Worm (Caenorhabditis elegans) whole organism, mixed stage, embryonic: ENCODE measurements around the gene F58H1.3.

ENCODE experiments used
- M03D4.4 ChIP-seq: sonication (generic microtip); optimal IDR thresholded peaks from 2 replicates; lab custom pipeline; 2017; ENCODE audit warnings: mild to moderate bottlenecking, missing genetic modification characterization, missing compliant biosample characterization
- bed-3 ChIP-seq: fragments of 200-800 bp; sonication (Bioruptor generic); optimal IDR thresholded peaks from 3 replicates; lab custom pipeline; 2018; ENCODE audit warnings: mild to moderate bottlenecking, missing genetic modification characterization, moderate library complexity, missing compliant biosample characterization
- blmp-1 ChIP-seq: fragments of 150-350 bp; optimal IDR thresholded peaks from 2 replicates; lab custom pipeline; 2014; ENCODE audit warnings: missing biosample characterization, missing genetic modification characterization
- ceh-39 ChIP-seq: fragments of 150-350 bp; optimal IDR thresholded peaks from 2 replicates; lab custom pipeline; 2014; ENCODE audit warnings: missing biosample characterization, missing genetic modification characterization
- ceh-43 ChIP-seq: fragments of 200-800 bp; sonication (Bioruptor generic); optimal IDR thresholded peaks from 2 replicates; lab custom pipeline; 2018; ENCODE audit warnings: mild to moderate bottlenecking, missing genetic modification characterization, moderate library complexity, missing compliant biosample characterization
- ceh-83 ChIP-seq: fragments of 200-800 bp; sonication (Bioruptor generic); optimal IDR thresholded peaks from 2 replicates; lab custom pipeline; 2018; ENCODE audit warnings: mild to moderate bottlenecking, missing genetic modification characterization, missing compliant biosample characterization
- ces-1 ChIP-seq: fragments of 150-350 bp; optimal IDR thresholded peaks from 2 replicates; lab custom pipeline; 2014; ENCODE audit warnings: missing biosample characterization, missing genetic modification reagents, missing genetic modification characterization
- cnd-1 ChIP-seq: fragments of 200-800 bp; sonication (Bioruptor generic); optimal IDR thresholded peaks from 2 replicates; lab custom pipeline; 2018; ENCODE audit warnings: mild to moderate bottlenecking, missing genetic modification characterization, missing compliant biosample characterization
- drap-1 ChIP-seq: fragments of 200-800 bp; sonication (Bioruptor generic); optimal IDR thresholded peaks from 3 replicates; lab custom pipeline; 2018; ENCODE audit warnings: mild to moderate bottlenecking, missing genetic modification characterization, missing compliant biosample characterization
- elt-1 ChIP-seq: sonication (generic microtip); optimal IDR thresholded peaks from 2 replicates; lab custom pipeline; 2017; ENCODE audit warnings: missing genetic modification characterization, mild to moderate bottlenecking, missing compliant biosample characterization, antibody characterized with exemption, moderate library complexity, borderline replicate concordance; ENCODE audit not compliant: insufficient read depth
- elt-3 ChIP-seq: fragments of 150-350 bp; optimal IDR thresholded peaks from 2 replicates; lab custom pipeline; 2014; ENCODE audit warnings: missing biosample characterization, missing genetic modification characterization
- flh-1 ChIP-seq: fragments of 200-800 bp; sonication (Bioruptor generic); optimal IDR thresholded peaks from 2 replicates; lab custom pipeline; 2018; ENCODE audit warnings: mild to moderate bottlenecking, missing genetic modification characterization, moderate library complexity, missing compliant biosample characterization
- ham-2 ChIP-seq: fragments of 200-800 bp; sonication (Bioruptor generic); optimal IDR thresholded peaks from 2 replicates; lab custom pipeline; 2018; ENCODE audit warnings: mild to moderate bottlenecking, missing genetic modification characterization, missing compliant biosample characterization
- hlh-1 ChIP-seq: fragments of 150-350 bp; optimal IDR thresholded peaks from 2 replicates; lab custom pipeline; 2014; ENCODE audit warnings: missing biosample characterization, missing genetic modification reagents, missing genetic modification characterization
- lin-13 ChIP-seq: fragments of 150-350 bp; optimal IDR thresholded peaks from 2 replicates; lab custom pipeline; 2014; ENCODE audit warnings: missing biosample characterization, missing genetic modification characterization
- lin-32 ChIP-seq: fragments of 200-800 bp; sonication (Bioruptor generic); optimal IDR thresholded peaks from 2 replicates; lab custom pipeline; 2018; ENCODE audit warnings: mild to moderate bottlenecking, missing genetic modification characterization, missing compliant biosample characterization
- lsy-2 ChIP-seq: fragments of 150-350 bp; optimal IDR thresholded peaks from 2 replicates; lab custom pipeline; 2014; ENCODE audit warnings: missing biosample characterization, missing genetic modification characterization
- mab-5 ChIP-seq: fragments of 150-350 bp; optimal IDR thresholded peaks from 2 replicates; lab custom pipeline; 2014; ENCODE audit warnings: missing biosample characterization, missing genetic modification characterization
- mep-1 ChIP-seq: fragments of 150-350 bp; optimal IDR thresholded peaks from 2 replicates; lab custom pipeline; 2017; ENCODE audit warnings: missing biosample characterization, missing genetic modification reagents, missing genetic modification characterization, inconsistent platforms
- mls-2 ChIP-seq: sonication (generic microtip); optimal IDR thresholded peaks from 2 replicates; lab custom pipeline; 2016; ENCODE audit warnings: mild to moderate bottlenecking, missing genetic modification characterization, moderate library complexity, missing compliant biosample characterization
- nhr-12 ChIP-seq: fragments of 150-350 bp; optimal IDR thresholded peaks from 2 replicates; lab custom pipeline; 2014; ENCODE audit warnings: missing biosample characterization, missing genetic modification characterization
- nhr-2 ChIP-seq: fragments of 150-350 bp; optimal IDR thresholded peaks from 2 replicates; lab custom pipeline; 2014; ENCODE audit warnings: missing biosample characterization, missing genetic modification characterization
- nhr-237 ChIP-seq: fragments of 150-350 bp; optimal IDR thresholded peaks from 2 replicates; lab custom pipeline; 2014; ENCODE audit warnings: missing biosample characterization, missing genetic modification characterization
- nhr-28 ChIP-seq: fragments of 150-350 bp; optimal IDR thresholded peaks from 2 replicates; lab custom pipeline; 2014; ENCODE audit warnings: missing biosample characterization, missing genetic modification characterization
- nhr-76 ChIP-seq: sonication (generic microtip); optimal IDR thresholded peaks from 2 replicates; lab custom pipeline; 2017; ENCODE audit warnings: missing biosample characterization, missing genetic modification characterization
- pha-4 ChIP-seq: fragments of 150-350 bp; optimal IDR thresholded peaks from 2 replicates; lab custom pipeline; 2018; ENCODE audit warnings: missing biosample characterization, missing genetic modification reagents, missing genetic modification characterization
- sem-2 ChIP-seq: fragments of 200-800 bp; sonication (Bioruptor generic); optimal IDR thresholded peaks from 2 replicates; lab custom pipeline; 2018; ENCODE audit warnings: mild to moderate bottlenecking, missing genetic modification characterization, missing compliant biosample characterization
- snpc-4 ChIP-seq: fragments of 150-350 bp; optimal IDR thresholded peaks from 2 replicates; lab custom pipeline; 2014; ENCODE audit warnings: missing biosample characterization, missing genetic modification characterization
- sptf-1 ChIP-seq: sonication (generic microtip); optimal IDR thresholded peaks from 2 replicates; lab custom pipeline; 2017; ENCODE audit warnings: mild to moderate bottlenecking, missing genetic modification characterization, moderate library complexity, missing compliant biosample characterization
- tbx-8 ChIP-seq: fragments of 200-800 bp; sonication (Bioruptor generic); optimal IDR thresholded peaks from 2 replicates; lab custom pipeline; 2018; ENCODE audit warnings: mild to moderate bottlenecking, missing genetic modification characterization, moderate library complexity, missing compliant biosample characterization
- unc-120 ChIP-seq: sonication (generic microtip); optimal IDR thresholded peaks from 2 replicates; lab custom pipeline; 2017; ENCODE audit warnings: missing genetic modification characterization, missing compliant biosample characterization; ENCODE audit not compliant: poor library complexity, severe bottlenecking
- unc-39 ChIP-seq: fragments of 150-350 bp; optimal IDR thresholded peaks from 2 replicates; lab custom pipeline; 2014; ENCODE audit warnings: missing biosample characterization, missing genetic modification characterization
- unc-62 ChIP-seq: fragments of 150-350 bp; optimal IDR thresholded peaks from 2 replicates; lab custom pipeline; 2014; ENCODE audit warnings: missing biosample characterization, missing genetic modification reagents, missing genetic modification characterization
- ztf-11 ChIP-seq: fragments of 150-350 bp; optimal IDR thresholded peaks from 2 replicates; lab custom pipeline; 2014; ENCODE audit warnings: missing biosample characterization, missing genetic modification characterization

Gene F58H1.3

DNA sequence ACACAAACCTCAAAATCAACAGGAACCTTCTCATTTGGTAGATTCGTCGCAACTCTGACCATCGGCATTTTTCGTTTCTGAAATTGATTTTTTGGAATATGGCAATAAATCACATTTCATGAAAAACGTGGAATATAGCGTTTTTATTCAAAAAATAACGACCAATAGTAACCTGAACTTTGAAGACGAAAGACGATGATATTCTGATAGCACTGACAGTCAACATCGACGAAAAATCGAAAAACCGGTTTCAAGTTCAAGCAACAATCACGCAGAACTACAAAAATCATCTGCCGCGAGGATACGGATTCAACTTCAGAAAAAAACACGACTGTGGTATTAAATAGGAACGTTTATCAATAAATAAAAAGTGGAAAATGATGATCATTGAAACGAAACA, 44.4 kb downstream of the F58H1.3 start, which contains the start of gene mif-2:
TSS of gene mif-2 (minus strand) at position 281 of the 400 bp plus-strand sequence.
- TF ChIP-seq nhr-12 (tag; lab: Kevin White, UChicago) (no peak), unc-62 (no peak), tbx-8 (GFP tag; lab: Kevin White, UChicago) (no peak), ceh-83 (no peak), sem-2 (no peak), mls-2 (no peak), elt-3 (tag; lab: Kevin White, UChicago) (no peak), mab-5 (no peak), flh-1 (GFP tag; lab: Kevin White, UChicago) (no peak), nhr-28 (tag; lab: Kevin White, UChicago) (no peak), ztf-11 (tag; lab: Kevin White, UChicago) (no peak), unc-39 (tag; lab: Kevin White, UChicago) (no peak), blmp-1 (tag; lab: Kevin White, UChicago) (no peak), ces-1 (GFP tag; lab: Kevin White, UChicago) (no peak), nhr-76 (tag; lab: Kevin White, UChicago) (no peak), sptf-1 (tag; lab: Kevin White, UChicago) (no peak), ham-2 (GFP tag; lab: Kevin White, UChicago) (no peak), elt-1 (no peak)
- TF ChIP-seq, all 35 proteins: peak for 0

- no peak for TF ChIP-seq nhr-76 (tag; lab: Kevin White, UChicago)
- peak; percentile 66 for TF ChIP-seq ceh-83
- TF ChIP-seq nhr-28 (tag; lab: Kevin White, UChicago), result no peak
- peak; percentile 54 for TF ChIP-seq ztf-11 (tag; lab: Kevin White, UChicago)
- no peak for TF ChIP-seq lin-32 (GFP tag; lab: Kevin White, UChicago)
- TF ChIP-seq lsy-2 (tag; lab: Kevin White, UChicago), result peak; percentile 81
- TF ChIP-seq unc-120, result peak; percentile 71
- TF ChIP-seq elt-3 (tag; lab: Kevin White, UChicago), result no peak
- no peak for TF ChIP-seq mab-5
- TF ChIP-seq mep-1 (tag; lab: Kevin White, UChicago), result peak; percentile 81
- no peak for TF ChIP-seq snpc-4 (tag; lab: Kevin White, UChicago)
- TF ChIP-seq mls-2, result peak; percentile 41
- peak; percentile 65 for TF ChIP-seq ces-1 (GFP tag; lab: Kevin White, UChicago)
- TF ChIP-seq pha-4 (tag; lab: Kevin White, UChicago), result peak; percentile 92
- TF ChIP-seq sptf-1 (tag; lab: Kevin White, UChicago), result peak; percentile 72
- TF ChIP-seq hlh-1 (tag; lab: Kevin White, UChicago), result peak; percentile 35
- peak; percentile 93 for TF ChIP-seq lin-13 (tag; lab: Kevin White, UChicago)
- TF ChIP-seq unc-39 (tag; lab: Kevin White, UChicago), result no peak
- peak; percentile 82 for TF ChIP-seq drap-1 (GFP tag; lab: Kevin White, UChicago)
- TF ChIP-seq sem-2, result peak; percentile 51
- TF ChIP-seq flh-1 (GFP tag; lab: Kevin White, UChicago), result no peak
- peak; percentile 44 for TF ChIP-seq nhr-12 (tag; lab: Kevin White, UChicago)
- TF ChIP-seq blmp-1 (tag; lab: Kevin White, UChicago), result no peak
- TF ChIP-seq unc-62, result peak; percentile 25
- peak; percentile 49 for TF ChIP-seq nhr-237
- TF ChIP-seq M03D4.4 (tag; lab: Kevin White, UChicago), result peak; percentile 53
- TF ChIP-seq tbx-8 (GFP tag; lab: Kevin White, UChicago), result peak; percentile 64
- peak; percentile 76 for TF ChIP-seq ham-2 (GFP tag; lab: Kevin White, UChicago)
- no peak for TF ChIP-seq bed-3
- peak; percentile 92 for TF ChIP-seq ceh-39 (tag; lab: Kevin White, UChicago)
- TF ChIP-seq ceh-43, result no peak
- peak; percentile 57 for TF ChIP-seq cnd-1 (tag; lab: Kevin White, UChicago)
- peak; percentile 31 for TF ChIP-seq elt-1
Measured at ce11 chrV:11979673-11980561, 46.1 kb downstream of the F58H1.3 start, which contains the start of gene snr-4. snr-4 (minus strand) TSS chrV:11979723.

- TF ChIP-seq nhr-237 (peak; percentile 68), mep-1 (tag; lab: Kevin White, UChicago) (peak; percentile 69), hlh-1 (tag; lab: Kevin White, UChicago) (peak; percentile 44), sem-2 (no peak), unc-62 (peak; percentile 17), lin-13 (tag; lab: Kevin White, UChicago) (peak; percentile 70), unc-120 (no peak), ces-1 (GFP tag; lab: Kevin White, UChicago) (peak; percentile 52), mls-2 (no peak), ztf-11 (tag; lab: Kevin White, UChicago) (no peak), ceh-43 (no peak), nhr-12 (tag; lab: Kevin White, UChicago) (no peak), ceh-83 (peak; percentile 0), lsy-2 (tag; lab: Kevin White, UChicago) (peak; percentile 50), tbx-8 (GFP tag; lab: Kevin White, UChicago) (no peak), lin-32 (GFP tag; lab: Kevin White, UChicago) (no peak), sptf-1 (tag; lab: Kevin White, UChicago) (peak; percentile 35), elt-1 (no peak), nhr-2 (tag; lab: Kevin White, UChicago) (no peak), M03D4.4 (tag; lab: Kevin White, UChicago) (no peak), pha-4 (tag; lab: Kevin White, UChicago) (peak; percentile 33), nhr-76 (tag; lab: Kevin White, UChicago) (no peak)
Measured at ce11 chrV:11982309-11982708, 48.5 kb downstream of the F58H1.3 start, which contains the start of gene rpt-1. rpt-1 (minus strand) TSS chrV:11982397.
